Fruit fly (Drosophila melanogaster) whole organism, adult: ENCODE results near the gene CG32847.

Experiments used
- CG11617 ChIP-seq: fragments of 200-800 bp; sonication (Bioruptor generic); optimal IDR thresholded peaks from 2 replicates; lab custom pipeline; 2017; ENCODE audit warnings: mild to moderate bottlenecking, missing biosample characterization, missing genetic modification reagents, missing genetic modification characterization
- CG12768 ChIP-seq: fragments of 200-800 bp; sonication (Bioruptor generic); optimal IDR thresholded peaks from 2 replicates; lab custom pipeline; 2017; ENCODE audit warnings: missing biosample characterization, missing genetic modification characterization, mild to moderate bottlenecking, moderate library complexity, missing genetic modification reagents
- CG14711 ChIP-seq: fragments of 200-800 bp; sonication (Bioruptor generic); optimal IDR thresholded peaks from 2 replicates; lab custom pipeline; 2018; ENCODE audit warnings: missing biosample characterization, mild to moderate bottlenecking, missing genetic modification characterization, moderate library complexity
- CG1620 ChIP-seq: fragments of 200-800 bp; sonication (Bioruptor generic); optimal IDR thresholded peaks from 2 replicates; lab custom pipeline; 2016; ENCODE audit warnings: missing biosample characterization, missing genetic modification characterization
- CG33017 ChIP-seq: fragments of 200-800 bp; sonication (Bioruptor generic); optimal IDR thresholded peaks from 2 replicates; lab custom pipeline; 2018; ENCODE audit warnings: missing biosample characterization, mild to moderate bottlenecking, missing genetic modification characterization, moderate library complexity
- CG5204 ChIP-seq: fragments of 200-800 bp; sonication (Bioruptor generic); optimal IDR thresholded peaks from 2 replicates; lab custom pipeline; 2016; ENCODE audit warnings: missing biosample characterization, missing genetic modification characterization
- CG7045 ChIP-seq: fragments of 200-800 bp; sonication (Bioruptor generic); optimal IDR thresholded peaks from 2 replicates; lab custom pipeline; 2017; ENCODE audit warnings: missing biosample characterization, mild to moderate bottlenecking, missing genetic modification characterization
- CG7101 ChIP-seq: fragments of 200-800 bp; sonication (Bioruptor generic); optimal IDR thresholded peaks from 2 replicates; lab custom pipeline; 2018; ENCODE audit warnings: missing biosample characterization, mild to moderate bottlenecking, missing genetic modification characterization, moderate library complexity
- Clk ChIP-seq: fragments of 200-800 bp; sonication (Bioruptor generic); optimal IDR thresholded peaks from 2 replicates; lab custom pipeline; 2017; ENCODE audit warnings: missing biosample characterization, missing genetic modification characterization
- Crg-1 ChIP-seq: fragments of 200-800 bp; sonication (Bioruptor generic); optimal IDR thresholded peaks from 2 replicates; lab custom pipeline; 2016; ENCODE audit warnings: missing biosample characterization, missing genetic modification characterization
- Hr96 ChIP-seq: fragments of 200-800 bp; sonication (Bioruptor generic); optimal IDR thresholded peaks from 2 replicates; lab custom pipeline; 2016; ENCODE audit warnings: missing biosample characterization, missing genetic modification characterization
- Mnt ChIP-seq: fragments of 200-800 bp; sonication (Bioruptor generic); optimal IDR thresholded peaks from 2 replicates; lab custom pipeline; 2016; ENCODE audit warnings: missing biosample characterization, mild to moderate bottlenecking, missing genetic modification characterization
- bab1 ChIP-seq: fragments of 200-800 bp; sonication (Bioruptor generic); optimal IDR thresholded peaks from 3 replicates; lab custom pipeline; 2019; ENCODE audit warnings: missing biosample characterization, mild to moderate bottlenecking, missing genetic modification characterization, moderate library complexity
- cic ChIP-seq: fragments of 200-800 bp; sonication (Bioruptor generic); optimal IDR thresholded peaks from 2 replicates; lab custom pipeline; 2017; ENCODE audit warnings: missing biosample characterization, mild to moderate bottlenecking, missing genetic modification characterization, moderate library complexity
- cnc ChIP-seq, 2 experiments: fragments of >200 bp; optimal IDR thresholded peaks; 2 replicates each; lab custom pipeline; 2017
- kay ChIP-seq: fragments of 200-800 bp; sonication (Bioruptor generic); peaks from one replicate; lab custom pipeline; 2016; ENCODE audit warnings: missing biosample characterization, missing genetic modification characterization, borderline replicate concordance
- ovo ChIP-seq: fragments of 200-800 bp; sonication (Bioruptor generic); optimal IDR thresholded peaks from 2 replicates; lab custom pipeline; 2016; ENCODE audit warnings: missing biosample characterization, missing genetic modification characterization
- pad ChIP-seq: fragments of 200-800 bp; sonication (Bioruptor generic); optimal IDR thresholded peaks from 3 replicates; lab custom pipeline; 2017; ENCODE audit warnings: missing biosample characterization, missing genetic modification characterization, mild to moderate bottlenecking, moderate library complexity, missing genetic modification reagents
- tj ChIP-seq: fragments of 200-800 bp; sonication (Bioruptor generic); optimal IDR thresholded peaks from 3 replicates; lab custom pipeline; 2017; ENCODE audit warnings: missing biosample characterization, mild to moderate bottlenecking, missing genetic modification characterization, moderate library complexity
- toe ChIP-seq: fragments of 200-800 bp; sonication (Bioruptor generic); optimal IDR thresholded peaks from 2 replicates; lab custom pipeline; 2016; ENCODE audit warnings: missing biosample characterization, missing genetic modification characterization

The CG32847 gene

DNA sequence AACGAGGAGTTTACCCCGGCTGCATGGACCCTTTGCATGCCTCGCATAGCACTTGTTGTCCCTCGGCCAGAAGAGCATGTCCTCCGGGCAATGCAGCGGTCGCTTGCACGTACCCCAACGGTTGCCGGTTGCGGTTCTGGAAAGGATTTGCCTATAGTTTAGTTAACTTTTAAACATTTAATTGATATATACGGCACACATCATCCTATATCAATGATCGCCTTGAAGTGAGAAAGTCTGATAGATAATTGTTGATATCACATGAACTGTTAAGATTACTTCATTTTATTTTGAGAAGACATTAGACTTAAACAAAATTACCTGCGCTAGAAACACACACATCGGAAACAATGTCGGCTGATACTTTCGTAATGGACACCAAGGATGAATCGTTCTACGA is at the start of gene CG32847:
CG32847 (plus strand) TSS at position 301 of the 400 bp plus-strand sequence.
- TF ChIP-seq pad (GFP tag; lab: Kevin White, UChicago) (no peak), CG11617 (GFP tag; lab: Kevin White, UChicago) (no peak), cic (GFP tag; lab: Kevin White, UChicago) (no peak), CG1620 (no peak), kay (no peak)

DNA sequence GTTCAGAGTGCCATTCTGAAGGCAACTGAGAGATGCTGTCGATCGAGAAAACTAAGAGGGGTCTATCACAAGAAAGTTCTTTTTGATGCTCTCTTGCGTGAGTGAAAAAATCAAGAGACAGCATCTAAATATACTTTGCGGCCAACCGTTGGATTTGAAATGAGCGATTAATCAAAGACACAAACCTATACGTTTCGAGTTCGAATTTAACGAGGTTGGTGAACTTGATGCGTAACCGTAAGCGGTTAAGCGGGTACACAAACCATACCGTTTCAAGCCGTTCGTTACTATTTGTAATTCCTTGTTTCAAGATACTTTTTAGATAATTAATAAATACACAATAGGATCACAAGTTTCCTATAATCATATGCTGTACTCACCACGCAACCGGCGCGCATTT is 49.2 kb upstream of the CG32847 start:
- TF ChIP-seq toe (GFP tag; lab: Kevin White, UChicago) = no peak
- TF ChIP-seq bab1 (GFP tag; lab: Kevin White, UChicago) = no peak
- no peak for TF ChIP-seq CG12768 (GFP tag; lab: Kevin White, UChicago)
- TF ChIP-seq CG33017 (tag; lab: Kevin White, UChicago) = no peak
- TF ChIP-seq CG7045 (GFP tag; lab: Kevin White, UChicago) = no peak
- no peak for TF ChIP-seq tj (GFP tag; lab: Kevin White, UChicago)
- TF ChIP-seq cnc (optimal IDR thresholded peaks at IDR 0.05; lab: Kevin White, UChicago) = no peak
- TF ChIP-seq cic (GFP tag; lab: Kevin White, UChicago) = no peak
- TF ChIP-seq pad (GFP tag; lab: Kevin White, UChicago) = no peak
- no peak for TF ChIP-seq Mnt (GFP tag; lab: Kevin White, UChicago)
- TF ChIP-seq Clk (GFP tag; lab: Kevin White, UChicago) = no peak
- no peak for TF ChIP-seq CG11617 (GFP tag; lab: Kevin White, UChicago)
- TF ChIP-seq kay = no peak
- no peak for TF ChIP-seq ovo (GFP tag; lab: Kevin White, UChicago)
- TF ChIP-seq Hr96 (GFP tag; lab: Kevin White, UChicago) = no peak
- TF ChIP-seq CG5204 (GFP tag; lab: Kevin White, UChicago) = no peak
- TF ChIP-seq CG7101 (tag; lab: Kevin White, UChicago) = no peak
- no peak for TF ChIP-seq Crg-1 (GFP tag; lab: Kevin White, UChicago)
- no peak for TF ChIP-seq CG1620

DNA sequence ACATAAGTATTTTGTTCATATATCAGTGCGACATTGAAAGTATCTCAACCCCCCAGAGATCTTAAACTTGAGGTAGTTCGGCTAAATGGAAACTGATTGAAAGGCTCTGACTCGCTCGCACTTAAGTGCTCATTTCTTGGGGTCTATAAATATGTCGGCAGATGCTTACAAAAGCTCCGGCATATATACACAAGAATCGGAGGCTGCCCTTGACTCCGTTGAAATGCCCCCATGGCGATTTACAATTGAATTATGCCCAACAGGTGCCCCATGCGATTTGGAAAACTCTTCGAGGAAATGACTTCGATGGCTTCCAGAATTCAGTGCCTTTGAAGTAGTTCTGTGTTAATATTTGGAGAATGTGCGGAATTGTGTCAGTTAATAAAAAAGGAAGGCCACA is 47.7 kb upstream of the CG32847 start:
- TF ChIP-seq Crg-1 (GFP tag; lab: Kevin White, UChicago) (no peak), CG7045 (GFP tag; lab: Kevin White, UChicago) (no peak), Hr96 (GFP tag; lab: Kevin White, UChicago) (no peak), CG12768 (GFP tag; lab: Kevin White, UChicago) (no peak), toe (GFP tag; lab: Kevin White, UChicago) (no peak), Mnt (GFP tag; lab: Kevin White, UChicago) (no peak), CG7101 (tag; lab: Kevin White, UChicago) (no peak)

DNA sequence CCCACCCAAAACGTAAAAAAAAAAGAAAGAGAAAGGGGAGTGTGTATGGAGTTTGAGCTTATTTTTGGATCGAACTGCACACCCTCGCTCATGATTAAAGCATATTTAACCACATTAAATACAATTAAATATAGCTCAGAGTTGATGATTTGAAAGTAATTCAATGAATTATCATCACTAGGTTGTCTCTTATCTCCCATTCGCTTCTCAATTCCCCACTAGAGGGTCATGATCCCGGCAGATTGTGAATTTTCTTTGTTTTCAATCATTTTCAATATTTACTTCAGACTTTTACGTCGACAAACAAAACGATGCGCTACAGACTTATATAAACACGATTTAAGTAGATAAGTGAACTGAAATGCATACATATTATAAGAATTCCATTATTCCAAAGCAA is 45.0 kb upstream of the CG32847 start:
- TF ChIP-seq bab1 (GFP tag; lab: Kevin White, UChicago) = no peak

DNA sequence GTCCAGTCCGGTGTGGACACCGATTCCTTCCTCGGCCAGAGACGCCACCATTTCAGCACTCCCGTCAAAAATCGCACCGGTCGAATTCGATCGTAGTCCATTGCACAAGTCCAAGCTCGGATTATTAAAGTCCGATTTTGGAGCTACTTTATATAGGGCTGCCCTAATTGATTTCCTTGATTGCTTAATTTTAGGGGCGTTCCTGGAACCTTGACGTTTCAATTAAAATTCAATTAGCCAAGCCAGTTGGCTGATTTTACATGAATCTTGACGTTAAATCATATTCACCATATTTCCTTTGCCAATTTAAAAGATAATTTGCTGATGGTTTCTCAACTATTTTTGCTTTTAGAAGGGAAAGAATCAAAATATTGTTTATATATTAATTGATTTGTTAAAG is 43.0 kb upstream of the CG32847 start, which contains the start of gene Or71a:
Or71a (minus strand) TSS at position 101 of the 400 bp plus-strand sequence.
- TF ChIP-seq CG1620 = no peak
- TF ChIP-seq CG7101 (tag; lab: Kevin White, UChicago) = no peak
- TF ChIP-seq cic (GFP tag; lab: Kevin White, UChicago) = no peak
- no peak for TF ChIP-seq kay
- no peak for TF ChIP-seq CG14711
- no peak for TF ChIP-seq toe (GFP tag; lab: Kevin White, UChicago)
- no peak for TF ChIP-seq pad (GFP tag; lab: Kevin White, UChicago)
- TF ChIP-seq CG5204 (GFP tag; lab: Kevin White, UChicago) = no peak

DNA sequence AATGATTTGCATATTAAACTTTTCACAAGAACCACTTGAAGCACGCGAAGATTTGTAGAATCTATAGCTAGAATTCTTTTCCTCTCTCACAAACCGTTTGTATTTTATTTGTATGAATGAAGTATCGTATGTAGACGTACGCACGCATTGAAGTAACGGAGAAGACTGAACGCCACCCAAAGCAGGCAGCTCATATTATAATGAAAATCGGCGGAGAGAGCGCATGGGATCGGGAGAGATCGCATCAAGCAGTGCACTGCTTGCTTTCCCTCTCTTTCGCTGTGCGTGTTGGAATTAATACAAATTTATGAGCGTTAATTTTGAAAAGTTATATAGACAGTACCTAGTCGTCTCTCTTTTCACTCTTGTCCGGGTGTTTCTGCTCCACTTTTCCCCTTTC is 42.1 kb upstream of the CG32847 start:
- peak; percentile 26 for TF ChIP-seq cic (GFP tag; lab: Kevin White, UChicago)
- TF ChIP-seq CG11617 (GFP tag; lab: Kevin White, UChicago) = no peak

DNA sequence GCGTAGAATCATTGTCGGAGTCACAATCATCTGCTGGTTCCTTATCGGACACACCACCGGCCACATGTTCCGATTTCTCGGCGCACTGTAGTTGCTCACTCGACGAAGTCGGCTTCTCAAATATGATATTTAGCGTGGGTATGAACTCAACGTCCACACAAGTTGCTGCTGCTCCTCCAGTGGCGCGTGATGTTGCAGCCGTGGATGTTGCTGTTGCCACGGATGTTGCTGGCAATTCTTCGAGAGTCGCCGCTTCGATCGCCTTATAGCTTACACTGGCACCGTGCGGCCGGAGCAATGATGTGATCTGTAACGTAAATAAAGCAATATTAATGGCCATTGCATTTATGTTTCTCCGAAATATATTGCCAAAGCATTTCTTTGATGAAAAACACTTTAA is 37.1 kb upstream of the CG32847 start:
- no peak for TF ChIP-seq tj (GFP tag; lab: Kevin White, UChicago)
- TF ChIP-seq CG1620 = no peak
- TF ChIP-seq CG33017 (tag; lab: Kevin White, UChicago) = no peak

DNA sequence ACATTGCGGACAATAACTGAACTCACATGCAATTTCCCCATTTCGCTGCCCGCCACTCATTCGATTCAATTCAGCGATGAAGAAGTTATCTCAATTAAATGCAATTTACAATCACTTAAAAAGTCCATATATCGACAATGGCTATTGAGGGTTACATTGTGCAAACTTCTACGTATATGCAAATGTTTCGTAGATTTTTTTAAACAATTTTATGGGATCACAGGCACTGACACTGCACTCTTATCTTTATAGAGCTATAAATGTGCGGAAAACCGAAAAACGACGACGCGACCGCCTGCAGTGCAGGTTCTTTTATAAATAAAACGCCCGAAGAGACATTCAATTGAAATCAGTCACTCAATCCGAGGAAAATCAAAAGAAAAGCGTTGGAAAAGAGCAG is 33.1 kb upstream of the CG32847 start:
- TF ChIP-seq ovo (GFP tag; lab: Kevin White, UChicago) (no peak), kay (peak; percentile 27)
